Worm (Caenorhabditis elegans): ENCODE measurements around the gene pcf-11.

DNA sequence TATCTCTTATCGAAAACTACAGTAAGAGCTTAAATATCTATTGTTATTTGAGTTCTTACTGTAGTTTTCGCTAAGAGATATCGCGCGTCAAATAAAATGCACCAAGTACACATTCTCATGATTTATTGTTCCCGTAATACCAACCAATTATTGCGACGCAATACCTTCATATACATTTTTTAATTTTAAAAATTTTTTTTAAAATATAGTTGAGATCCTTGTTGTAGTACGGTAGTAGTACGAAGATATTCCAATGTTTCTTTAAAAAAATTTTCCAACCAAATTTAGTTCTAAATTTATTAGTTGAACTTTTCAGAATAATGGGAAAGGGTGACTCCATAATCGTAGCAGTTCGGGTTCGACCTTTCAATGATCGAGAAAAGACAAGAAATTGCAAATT, 5.9 kb downstream of the pcf-11 start, which contains the start of gene klp-6:
- no peak for TF ChIP-seq ama-1 (optimal IDR thresholded peaks at IDR 0.05)
- no peak for TF ChIP-seq zag-1 (tag; optimal IDR thresholded peaks at IDR 0.05)
- no peak for TF ChIP-seq nhr-77 (tag; optimal IDR thresholded peaks at IDR 0.05)
- TF ChIP-seq nhr-76 (tag; optimal IDR thresholded peaks at IDR 0.05), result no peak
- no peak for TF ChIP-seq ztf-11 (tag; optimal IDR thresholded peaks at IDR 0.05)
- no peak for TF ChIP-seq unc-39 (tag; optimal IDR thresholded peaks at IDR 0.05)
- no peak for TF ChIP-seq nhr-67 (tag; optimal IDR thresholded peaks at IDR 0.05)
- TF ChIP-seq egl-27 (tag; optimal IDR thresholded peaks at IDR 0.05), result no peak
- TF ChIP-seq snpc-4 (tag; optimal IDR thresholded peaks at IDR 0.05), result no peak
- TF ChIP-seq nhr-237 (tag; optimal IDR thresholded peaks at IDR 0.05), result no peak
- TF ChIP-seq nhr-43 (tag; optimal IDR thresholded peaks at IDR 0.05; ENCODE audit: poor library complexity, severe bottlenecking), result no peak
- TF ChIP-seq elt-2 (tag; optimal IDR thresholded peaks at IDR 0.05), result no peak

Measured in whole organism, L3 larva.